Worm (Caenorhabditis elegans): ENCODE results near the gene ugt-47.

Gene ugt-47

ce11 chrV:10098429-10098828 is at the start of gene ugt-47:
ugt-47 (minus strand) TSS chrV:10098597.
- peak; percentile 61 for TF ChIP-seq elt-2 (tag; optimal IDR thresholded peaks at IDR 0.05)
- no peak for TF ChIP-seq elt-1 (tag; optimal IDR thresholded peaks at IDR 0.05)
- TF ChIP-seq fkh-10 (GFP tag; optimal IDR thresholded peaks at IDR 0.05), result no peak

- TF ChIP-seq egl-5 (tag; optimal IDR thresholded peaks at IDR 0.05) (peak; percentile 81), R02D3.7 (tag; optimal IDR thresholded peaks at IDR 0.05) (no peak), lsy-12 (tag; optimal IDR thresholded peaks at IDR 0.05) (no peak), lin-15B (tag; optimal IDR thresholded peaks at IDR 0.05) (no peak), nhr-76 (tag; optimal IDR thresholded peaks at IDR 0.05) (no peak), egl-27 (tag; optimal IDR thresholded peaks at IDR 0.05) (no peak), hmg-11 (tag; optimal IDR thresholded peaks at IDR 0.05) (no peak), nhr-237 (tag; optimal IDR thresholded peaks at IDR 0.05) (no peak), daf-12 (tag; optimal IDR thresholded peaks at IDR 0.05) (no peak), ZK546.5 (tag; optimal IDR thresholded peaks at IDR 0.05) (no peak), nfya-1 (tag; optimal IDR thresholded peaks at IDR 0.05; ENCODE audit: insufficient read depth) (peak; percentile 29), lin-39 (tag; optimal IDR thresholded peaks at IDR 0.05) (no peak), unc-39 (tag; optimal IDR thresholded peaks at IDR 0.05) (no peak), fkh-2 (tag; optimal IDR thresholded peaks at IDR 0.05) (no peak), snpc-4 (tag; optimal IDR thresholded peaks at IDR 0.05) (no peak)
Measured at ce11 chrV:10146787-10147186, 48.4 kb upstream of the ugt-47 start.

- TF ChIP-seq lin-39 (tag; optimal IDR thresholded peaks at IDR 0.05), result peak; percentile 42
- TF ChIP-seq nhr-12 (tag; optimal IDR thresholded peaks at IDR 0.05), result no peak
- no peak for TF ChIP-seq fkh-10 (GFP tag; optimal IDR thresholded peaks at IDR 0.05)
- TF ChIP-seq lsy-12 (tag; optimal IDR thresholded peaks at IDR 0.05), result no peak
Measured at ce11 chrV:10145653-10146052, 47.3 kb upstream of the ugt-47 start, which contains the start of gene C51E3.9. C51E3.9 (plus strand) TSS chrV:10145953.

ce11 chrV:10134077-10134693 is 35.8 kb upstream of the ugt-47 start, which contains the start of the genes C08B6.18, wdr-20 and C08B6.8:
C08B6.18 (minus strand) TSS chrV:10134127.
wdr-20 (minus strand) TSS chrV:10134158.
C08B6.8 (plus strand) TSS chrV:10134643.
- TF ChIP-seq nhr-25 (tag; optimal IDR thresholded peaks at IDR 0.05) (peak; percentile 17), ztf-4 (tag; optimal IDR thresholded peaks at IDR 0.05) (no peak), lin-15B (tag; optimal IDR thresholded peaks at IDR 0.05) (peak; percentile 84), nfya-1 (tag; optimal IDR thresholded peaks at IDR 0.05; ENCODE audit: insufficient read depth) (peak; percentile 52), snpc-4 (tag; optimal IDR thresholded peaks at IDR 0.05) (peak; percentile 75), pha-4 (tag; optimal IDR thresholded peaks at IDR 0.05) (peak; percentile 50), elt-2 (tag; optimal IDR thresholded peaks at IDR 0.05) (no peak)

- TF ChIP-seq ama-1 (optimal IDR thresholded peaks at IDR 0.05) (no peak), nhr-23 (tag; optimal IDR thresholded peaks at IDR 0.05) (peak; percentile 23)
Measured at ce11 chrV:10133277-10133676, 34.9 kb upstream of the ugt-47 start.

- TF ChIP-seq lsy-12 (tag; optimal IDR thresholded peaks at IDR 0.05), result no peak
- TF ChIP-seq nhr-76 (tag; optimal IDR thresholded peaks at IDR 0.05), result no peak
- no peak for TF ChIP-seq elt-2 (tag; optimal IDR thresholded peaks at IDR 0.05)
- TF ChIP-seq nhr-43 (tag; optimal IDR thresholded peaks at IDR 0.05; ENCODE audit: poor library complexity, severe bottlenecking), result no peak
Measured at ce11 chrV:10130195-10130594, 31.8 kb upstream of the ugt-47 start, which contains the start of gene aos-1. aos-1 (minus strand) TSS chrV:10130295.

ce11 chrV:10124799-10125548 is 26.6 kb upstream of the ugt-47 start, which contains the start of gene C08B6.10:
C08B6.10 (plus strand) TSS chrV:10125498.
- TF ChIP-seq unc-39 (tag; optimal IDR thresholded peaks at IDR 0.05) (no peak), elt-2 (tag; optimal IDR thresholded peaks at IDR 0.05) (peak; percentile 68)

All from whole organism, L3 larva.